Fruit fly (Drosophila melanogaster): ENCODE results near the gene CG7916.

Gene CG7916

DNA sequence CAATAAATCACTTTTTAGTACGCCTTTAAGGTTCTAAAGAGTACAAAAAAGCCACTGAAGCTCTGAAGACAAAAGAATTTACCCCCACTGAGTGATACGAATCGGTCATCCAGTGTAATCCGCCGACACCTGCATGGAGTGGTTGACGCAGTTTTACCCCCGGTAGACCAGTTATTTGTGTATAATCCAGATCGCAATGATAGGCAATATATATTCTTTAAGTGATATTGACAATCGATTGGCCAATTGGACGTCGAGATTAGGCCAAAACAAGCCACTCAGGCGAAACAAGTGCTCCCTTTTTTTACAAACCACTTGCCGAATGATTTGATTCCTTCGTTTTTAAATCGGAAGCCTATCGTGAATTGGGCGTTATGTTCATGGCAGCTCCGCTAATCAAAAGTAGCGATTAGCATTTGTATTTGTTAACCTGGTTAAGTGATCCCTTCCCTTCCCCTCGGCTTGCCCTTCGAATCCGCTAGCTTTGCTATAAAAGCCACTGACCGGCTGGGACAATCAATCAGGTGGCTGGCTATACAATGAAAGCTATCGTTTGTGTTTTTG lies at the start of gene CG7916:
CG7916 (plus strand) TSS at position 514 of the 564 bp plus-strand sequence.
- no peak for TF ChIP-seq usp (GFP tag; optimal IDR thresholded peaks at IDR 0.05)
- no peak for TF ChIP-seq pan (optimal IDR thresholded peaks at IDR 0.05)
- TF ChIP-seq Dll (optimal IDR thresholded peaks at IDR 0.05): no peak
- TF ChIP-seq psq (optimal IDR thresholded peaks at IDR 0.05): no peak
- TF ChIP-seq CG8478 (optimal IDR thresholded peaks at IDR 0.05): no peak
- no peak for TF ChIP-seq EcR (GFP tag; optimal IDR thresholded peaks at IDR 0.05)

DNA sequence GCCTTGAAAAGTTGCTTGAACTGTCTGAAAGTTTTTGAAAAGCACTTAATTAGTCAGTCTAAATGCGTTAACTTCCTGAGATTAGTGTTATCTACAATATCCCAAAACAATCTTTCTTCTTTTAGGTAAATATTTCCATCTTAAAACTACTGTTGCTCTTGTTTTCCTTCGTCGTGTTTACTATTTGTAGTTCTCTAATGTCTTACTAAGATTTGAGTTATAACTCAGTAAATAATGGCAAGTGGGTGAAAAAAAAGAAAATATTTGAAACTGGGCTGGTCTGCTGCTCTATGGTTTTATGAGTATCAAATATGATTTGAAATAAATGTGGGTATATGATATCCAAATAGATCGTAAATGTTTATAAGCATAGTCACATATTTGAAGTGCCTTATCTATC lies 45.4 kb upstream of the CG7916 start:
- no peak for TF ChIP-seq psq (optimal IDR thresholded peaks at IDR 0.05)
- no peak for TF ChIP-seq EcR (GFP tag; optimal IDR thresholded peaks at IDR 0.05)
- no peak for TF ChIP-seq CG8478 (optimal IDR thresholded peaks at IDR 0.05)

DNA sequence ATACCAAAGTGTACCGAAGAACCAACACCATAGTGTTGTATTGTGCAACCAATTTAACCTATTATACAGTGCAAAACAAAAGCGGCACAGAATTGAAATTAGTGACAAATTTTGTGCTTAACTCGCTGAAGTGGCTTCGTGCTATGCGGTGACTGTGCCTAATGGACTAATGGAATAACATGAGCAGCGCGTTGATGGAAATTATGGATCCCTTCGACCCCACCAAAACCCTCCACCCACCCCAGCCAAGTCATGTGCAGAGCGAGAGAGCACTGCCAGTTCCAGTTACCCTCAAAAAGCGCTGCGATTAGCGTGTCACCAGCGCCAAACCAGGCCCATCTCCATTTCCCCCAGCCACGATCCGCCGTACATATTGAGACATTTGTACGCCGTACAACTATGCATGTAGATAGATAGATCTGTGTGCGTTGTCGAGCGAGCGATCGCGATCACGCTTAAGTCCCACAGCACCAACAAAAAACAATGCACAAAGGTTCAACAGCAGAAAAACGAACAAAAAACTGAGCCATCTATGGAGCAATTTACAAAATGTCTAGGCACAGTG lies 44.4 kb upstream of the CG7916 start:
- TF ChIP-seq EcR (GFP tag; optimal IDR thresholded peaks at IDR 0.05) (no peak), CG8478 (optimal IDR thresholded peaks at IDR 0.05) (no peak), usp (GFP tag; optimal IDR thresholded peaks at IDR 0.05) (no peak), Dll (optimal IDR thresholded peaks at IDR 0.05) (no peak), pan (optimal IDR thresholded peaks at IDR 0.05) (no peak), psq (optimal IDR thresholded peaks at IDR 0.05) (no peak)

dm6 chr2L:13803032-13803661 lies 43.4 kb upstream of the CG7916 start, which contains the start of gene CAH1:
CAH1 (plus strand) TSS chr2L:13803626.
- TF ChIP-seq pan (optimal IDR thresholded peaks at IDR 0.05) (no peak), psq (optimal IDR thresholded peaks at IDR 0.05) (no peak), CG8478 (optimal IDR thresholded peaks at IDR 0.05) (no peak), EcR (GFP tag; optimal IDR thresholded peaks at IDR 0.05) (no peak), Dll (optimal IDR thresholded peaks at IDR 0.05) (no peak), usp (GFP tag; optimal IDR thresholded peaks at IDR 0.05) (no peak)

DNA sequence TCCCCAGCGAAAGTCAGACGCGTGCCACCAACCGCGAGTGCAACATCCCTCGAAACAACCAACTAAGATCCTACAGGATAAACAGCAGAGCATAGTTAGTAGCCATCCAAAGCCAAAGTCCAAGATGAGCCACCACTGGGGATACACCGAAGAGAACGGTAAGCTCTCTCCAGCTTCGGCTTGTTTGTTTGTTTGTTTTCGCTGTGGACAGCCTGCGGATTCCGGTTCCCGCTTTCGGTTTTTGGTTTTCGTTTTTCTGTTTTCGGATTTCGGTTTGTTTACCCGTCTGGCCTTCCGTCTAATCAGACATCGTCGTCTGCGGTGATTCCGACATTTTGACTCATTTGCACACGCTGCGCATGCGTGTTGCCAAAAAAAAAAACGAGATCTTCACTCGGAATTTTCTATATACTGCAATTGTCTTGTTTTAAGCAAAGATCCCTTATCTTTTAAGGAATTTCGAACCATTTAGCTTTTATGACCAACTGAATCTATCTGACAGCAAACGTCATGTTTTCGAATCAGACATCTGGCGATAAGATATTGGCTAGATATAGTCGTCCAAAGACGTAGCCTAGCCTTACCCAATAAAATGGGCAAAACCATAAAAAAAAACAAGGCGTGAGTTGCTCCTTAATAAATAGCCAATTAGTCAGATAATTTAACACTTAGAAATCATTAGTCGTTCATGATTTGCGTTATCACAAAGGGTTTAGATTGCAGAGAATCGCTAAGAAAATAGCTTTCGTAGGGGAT lies 42.6 kb upstream of the CG7916 start:
- no peak for TF ChIP-seq usp (GFP tag; optimal IDR thresholded peaks at IDR 0.05)
- TF ChIP-seq pan (optimal IDR thresholded peaks at IDR 0.05): no peak
- TF ChIP-seq CG8478 (optimal IDR thresholded peaks at IDR 0.05): no peak
- no peak for TF ChIP-seq Dll (optimal IDR thresholded peaks at IDR 0.05)
- TF ChIP-seq EcR (GFP tag; optimal IDR thresholded peaks at IDR 0.05): no peak
- TF ChIP-seq psq (optimal IDR thresholded peaks at IDR 0.05): no peak

DNA sequence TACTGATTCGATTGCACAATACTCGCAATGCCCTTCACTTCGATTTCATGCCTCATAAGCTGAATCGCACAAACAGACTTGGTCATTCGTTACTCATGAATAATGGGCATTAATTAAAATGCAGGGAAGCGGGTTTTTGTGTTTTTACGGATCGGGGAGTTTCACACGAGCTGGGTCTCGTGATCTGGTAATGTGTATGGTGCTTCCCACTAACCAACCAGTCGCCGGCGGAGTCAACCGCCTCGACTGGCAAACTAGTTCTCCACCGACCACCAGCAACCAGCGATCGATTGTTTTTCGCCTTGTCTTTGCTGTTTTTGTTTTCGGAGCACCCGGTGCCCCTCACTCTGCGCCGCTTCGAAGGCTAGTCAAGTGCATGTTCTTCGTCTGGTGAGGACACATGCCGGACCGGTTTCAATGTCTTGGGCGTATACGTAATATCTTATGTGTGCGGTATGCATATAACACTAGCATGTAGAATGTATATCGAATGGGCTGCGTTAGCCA lies 41.9 kb upstream of the CG7916 start:
- TF ChIP-seq CG8478 (optimal IDR thresholded peaks at IDR 0.05): no peak

DNA sequence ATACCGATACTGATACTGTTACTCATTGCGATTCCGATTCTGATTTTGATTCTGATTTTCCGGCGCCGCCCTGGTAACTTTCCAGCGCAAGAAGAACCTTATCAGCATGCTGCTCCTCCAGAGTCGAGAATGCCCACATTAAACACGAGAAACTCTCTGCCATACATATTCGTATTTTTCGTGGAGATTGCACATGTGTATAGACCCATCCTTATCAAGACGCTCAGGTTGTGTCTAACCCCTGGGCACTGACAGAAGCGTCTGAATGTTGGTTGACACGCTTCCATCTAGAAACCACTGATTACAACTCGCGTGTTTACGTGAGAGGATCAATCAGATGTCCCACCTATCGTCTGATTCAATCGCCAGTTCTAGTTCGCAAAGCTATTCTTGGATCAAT lies 41.4 kb upstream of the CG7916 start:
- no peak for TF ChIP-seq Dll (optimal IDR thresholded peaks at IDR 0.05)
- TF ChIP-seq pan (optimal IDR thresholded peaks at IDR 0.05): no peak
- TF ChIP-seq CG8478 (optimal IDR thresholded peaks at IDR 0.05): no peak
- no peak for TF ChIP-seq psq (optimal IDR thresholded peaks at IDR 0.05)
- no peak for TF ChIP-seq usp (GFP tag; optimal IDR thresholded peaks at IDR 0.05)
- no peak for TF ChIP-seq EcR (GFP tag; optimal IDR thresholded peaks at IDR 0.05)

- no peak for TF ChIP-seq usp (GFP tag; optimal IDR thresholded peaks at IDR 0.05)
- TF ChIP-seq EcR (GFP tag; optimal IDR thresholded peaks at IDR 0.05): no peak
- TF ChIP-seq psq (optimal IDR thresholded peaks at IDR 0.05): no peak
- TF ChIP-seq pan (optimal IDR thresholded peaks at IDR 0.05): no peak
- no peak for TF ChIP-seq Dll (optimal IDR thresholded peaks at IDR 0.05)
- TF ChIP-seq CG8478 (optimal IDR thresholded peaks at IDR 0.05): no peak
These were observed 39.5 kb upstream of the CG7916 start for dm6 chr2L:13807097-13807496.

DNA sequence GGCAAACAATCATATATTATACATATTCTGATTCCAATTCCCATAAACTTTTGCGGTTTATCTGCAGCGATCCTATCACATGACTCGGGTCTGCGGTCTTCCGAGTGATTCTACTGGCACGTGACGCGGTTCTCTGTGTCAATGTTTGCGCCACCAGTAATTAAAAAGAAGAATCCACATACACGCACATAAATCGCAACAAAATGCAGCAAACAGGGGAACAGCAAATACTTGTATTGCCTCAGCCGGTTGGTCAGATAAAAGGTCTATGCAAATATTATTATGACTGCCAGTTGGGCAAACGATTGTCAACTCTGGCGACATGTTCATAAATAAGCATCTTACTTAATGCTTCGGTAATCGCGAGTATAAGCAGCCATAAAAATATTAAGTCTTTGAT lies 38.6 kb upstream of the CG7916 start:
- TF ChIP-seq pan (optimal IDR thresholded peaks at IDR 0.05): no peak
- TF ChIP-seq usp (GFP tag; optimal IDR thresholded peaks at IDR 0.05): no peak
- TF ChIP-seq Dll (optimal IDR thresholded peaks at IDR 0.05): no peak

DNA sequence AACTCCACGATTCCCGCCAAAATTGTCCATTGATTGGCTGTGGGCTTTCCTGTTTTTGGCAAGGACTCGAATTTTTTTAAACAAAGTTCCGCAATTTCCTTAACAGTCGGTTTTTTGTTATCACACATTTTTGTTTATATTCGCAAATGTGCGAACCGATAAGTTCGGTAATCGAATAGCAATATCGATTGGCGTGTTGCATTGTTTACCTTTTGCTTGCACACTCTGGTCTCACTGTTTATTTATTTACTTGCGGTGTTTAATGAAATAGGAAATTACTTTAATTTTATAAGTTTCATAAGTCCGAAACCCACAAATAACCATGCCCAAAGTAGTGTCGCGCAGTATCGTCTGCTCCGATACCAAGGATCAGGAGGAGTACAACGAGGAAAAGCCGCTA lies 35.2 kb upstream of the CG7916 start, which contains the start of the genes Adat1 and CG16865:
Adat1 (minus strand) TSS at position 152 of the 400 bp plus-strand sequence.
CG16865 (plus strand) TSS at position 200 of the 400 bp plus-strand sequence.
- no peak for TF ChIP-seq CG8478 (optimal IDR thresholded peaks at IDR 0.05)

dm6 chr2L:13813156-13813555 lies 33.4 kb upstream of the CG7916 start, which contains the start of gene CG16888:
CG16888 (minus strand) TSS chr2L:13813256.
- TF ChIP-seq Dll (optimal IDR thresholded peaks at IDR 0.05) (no peak), CG8478 (optimal IDR thresholded peaks at IDR 0.05) (no peak), EcR (GFP tag; optimal IDR thresholded peaks at IDR 0.05) (no peak), psq (optimal IDR thresholded peaks at IDR 0.05) (no peak), usp (GFP tag; optimal IDR thresholded peaks at IDR 0.05) (no peak), pan (optimal IDR thresholded peaks at IDR 0.05) (no peak)

dm6 chr2L:13813604-13814178 lies 32.9 kb upstream of the CG7916 start, which contains the start of gene Sos:
Sos (plus strand) TSS chr2L:13813816.
- TF ChIP-seq psq (optimal IDR thresholded peaks at IDR 0.05) (no peak), Dll (optimal IDR thresholded peaks at IDR 0.05) (no peak), pan (optimal IDR thresholded peaks at IDR 0.05) (no peak), EcR (GFP tag; optimal IDR thresholded peaks at IDR 0.05) (no peak), CG8478 (optimal IDR thresholded peaks at IDR 0.05) (no peak), usp (GFP tag; optimal IDR thresholded peaks at IDR 0.05) (no peak)
